Fruit fly (Drosophila melanogaster) whole organism, prepupa: ENCODE measurements around the gene CG7381.

Experiments
- Blimp-1 ChIP-seq: fragments of 200-800 bp; sonication (Bioruptor generic); optimal IDR thresholded peaks from 3 replicates; lab custom pipeline; 2017; ENCODE audit warnings: missing biosample characterization, missing genetic modification characterization, mild to moderate bottlenecking, moderate library complexity, missing genetic modification reagents
- CG10631 ChIP-seq: fragments of 200-800 bp; sonication (Bioruptor generic); optimal IDR thresholded peaks from 2 replicates; lab custom pipeline; 2016; ENCODE audit warnings: missing biosample characterization, missing genetic modification characterization
- CG10669 ChIP-seq: fragments of 200-800 bp; sonication (Bioruptor generic); optimal IDR thresholded peaks from 3 replicates; lab custom pipeline; 2018; ENCODE audit warnings: missing biosample characterization, mild to moderate bottlenecking, missing genetic modification characterization, moderate library complexity
- CG11294 ChIP-seq: fragments of 200-800 bp; sonication (Bioruptor generic); IDR thresholded peaks from 2 replicates; pipeline ENCODE4 v1.3.6; 2022; ENCODE audit warnings: missing biosample characterization, missing genetic modification characterization
- CG11762 ChIP-seq: fragments of 200-800 bp; sonication (Bioruptor generic); optimal IDR thresholded peaks from 3 replicates; lab custom pipeline; 2016; ENCODE audit warnings: missing biosample characterization, missing genetic modification characterization; ENCODE audit not compliant: insufficient read depth
- CG11902 ChIP-seq: fragments of 200-800 bp; sonication (Bioruptor generic); optimal IDR thresholded peaks from 3 replicates; lab custom pipeline; 2016; ENCODE audit warnings: missing biosample characterization, missing genetic modification characterization
- CG15336 ChIP-seq: fragments of 200-800 bp; sonication (Bioruptor generic); IDR thresholded peaks from 2 replicates; pipeline ENCODE4 v1.3.6; 2022; ENCODE audit warnings: missing biosample characterization, missing genetic modification characterization
- CG1621 ChIP-seq: fragments of 200-800 bp; sonication (Bioruptor generic); optimal IDR thresholded peaks from 3 replicates; lab custom pipeline; 2018; ENCODE audit warnings: missing biosample characterization, mild to moderate bottlenecking, missing genetic modification characterization
- CG16779 ChIP-seq: fragments of 200-800 bp; sonication (Bioruptor generic); optimal IDR thresholded peaks from 3 replicates; lab custom pipeline; 2017; ENCODE audit warnings: missing biosample characterization, mild to moderate bottlenecking, missing genetic modification characterization
- CG3032 ChIP-seq: fragments of 200-800 bp; optimal IDR thresholded peaks from 2 replicates; lab custom pipeline; 2019; ENCODE audit warnings: missing biosample characterization, mild to moderate bottlenecking, missing genetic modification characterization, moderate library complexity
- CG31627 ChIP-seq: fragments of 200-800 bp; sonication (Bioruptor generic); optimal IDR thresholded peaks from 3 replicates; lab custom pipeline; 2016; ENCODE audit warnings: missing biosample characterization, missing genetic modification characterization
- CG32006 ChIP-seq: fragments of 200-800 bp; sonication (Bioruptor generic); optimal IDR thresholded peaks from 3 replicates; lab custom pipeline; 2017; ENCODE audit warnings: missing biosample characterization, mild to moderate bottlenecking, missing genetic modification characterization
- CG34406 ChIP-seq: fragments of 200-800 bp; sonication (Bioruptor generic); optimal IDR thresholded peaks from 3 replicates; lab custom pipeline; 2016; ENCODE audit warnings: missing biosample characterization, missing genetic modification characterization
- CG3919 ChIP-seq: fragments of 200-800 bp; sonication (Bioruptor generic); optimal IDR thresholded peaks from 3 replicates; lab custom pipeline; 2016; ENCODE audit warnings: missing biosample characterization, missing genetic modification characterization
- CG6163 ChIP-seq: fragments of 200-800 bp; sonication (Bioruptor generic); IDR thresholded peaks from 3 replicates; pipeline ENCODE4 v1.3.6; 2022; ENCODE audit warnings: missing biosample characterization, missing genetic modification characterization
- CG6276 ChIP-seq: fragments of 200-800 bp; sonication (Bioruptor generic); optimal IDR thresholded peaks from 2 replicates; lab custom pipeline; 2017; ENCODE audit warnings: missing biosample characterization, mild to moderate bottlenecking, missing genetic modification characterization
- CG6808 ChIP-seq: fragments of 200-800 bp; sonication (Bioruptor generic); optimal IDR thresholded peaks from 3 replicates; lab custom pipeline; 2017; ENCODE audit warnings: missing biosample characterization, missing genetic modification characterization, mild to moderate bottlenecking, moderate library complexity, missing genetic modification reagents
- CG7368 ChIP-seq: fragments of 200-800 bp; sonication (Bioruptor generic); optimal IDR thresholded peaks from 3 replicates; lab custom pipeline; 2016; ENCODE audit warnings: missing biosample characterization, missing genetic modification characterization
- CG8119 ChIP-seq: fragments of 200-800 bp; sonication (Bioruptor generic); IDR thresholded peaks from 3 replicates; pipeline ENCODE4 v1.3.6; 2022; ENCODE audit warnings: missing biosample characterization, missing genetic modification characterization
- CG8319 ChIP-seq: fragments of 200-800 bp; sonication (Bioruptor generic); optimal IDR thresholded peaks from 3 replicates; lab custom pipeline; 2016; ENCODE audit warnings: missing biosample characterization, missing genetic modification characterization
- Eip75B ChIP-seq: fragments of 200-800 bp; sonication (Bioruptor generic); optimal IDR thresholded peaks from 3 replicates; lab custom pipeline; 2016; ENCODE audit warnings: missing biosample characterization, missing genetic modification characterization
- Eip78C ChIP-seq: fragments of 200-800 bp; sonication (Bioruptor generic); peaks from one replicate; lab custom pipeline; 2016; ENCODE audit warnings: missing biosample characterization, missing genetic modification characterization
- Eip93F ChIP-seq: fragments of 200-800 bp; sonication (Bioruptor generic); optimal IDR thresholded peaks from 2 replicates; lab custom pipeline; 2016; ENCODE audit warnings: missing biosample characterization, mild to moderate bottlenecking, missing genetic modification characterization
- Gug ChIP-seq: fragments of 200-800 bp; sonication (Bioruptor generic); IDR thresholded peaks from 2 replicates; pipeline ENCODE4 v1.3.6; 2022; ENCODE audit warnings: missing biosample characterization, missing genetic modification characterization
- Hr39 ChIP-seq: fragments of 200-800 bp; sonication (Bioruptor generic); optimal IDR thresholded peaks from 2 replicates; lab custom pipeline; 2016; ENCODE audit warnings: missing biosample characterization, missing genetic modification characterization
- Hr4 ChIP-seq: fragments of 200-800 bp; sonication (Bioruptor generic); optimal IDR thresholded peaks from 3 replicates; lab custom pipeline; 2016; ENCODE audit warnings: missing biosample characterization, missing genetic modification characterization
- Met ChIP-seq: fragments of 200-800 bp; sonication (Bioruptor generic); optimal IDR thresholded peaks from 3 replicates; lab custom pipeline; 2016; ENCODE audit warnings: missing biosample characterization, missing genetic modification characterization
- Smox ChIP-seq: fragments of 200-800 bp; sonication (Bioruptor generic); optimal IDR thresholded peaks from 3 replicates; lab custom pipeline; 2016; ENCODE audit warnings: missing biosample characterization, missing genetic modification characterization
- Sox102F ChIP-seq: fragments of 200-800 bp; sonication (Bioruptor generic); optimal IDR thresholded peaks from 2 replicates; lab custom pipeline; 2016; ENCODE audit warnings: missing biosample characterization, mild to moderate bottlenecking, missing genetic modification characterization
- Sox14 ChIP-seq: fragments of 200-800 bp; sonication (Bioruptor generic); optimal IDR thresholded peaks from 3 replicates; lab custom pipeline; 2016; ENCODE audit warnings: missing biosample characterization, missing genetic modification characterization
- achi ChIP-seq: fragments of 200-800 bp; sonication (Bioruptor generic); optimal IDR thresholded peaks from 3 replicates; lab custom pipeline; 2016; ENCODE audit warnings: missing biosample characterization, missing genetic modification characterization
- acj6 ChIP-seq: fragments of 200-800 bp; sonication (Bioruptor generic); optimal IDR thresholded peaks from 3 replicates; lab custom pipeline; 2016; ENCODE audit warnings: missing biosample characterization, missing genetic modification characterization
- cyc ChIP-seq: fragments of 200-800 bp; sonication (Bioruptor generic); optimal IDR thresholded peaks from 3 replicates; lab custom pipeline; 2016; ENCODE audit warnings: missing biosample characterization, missing genetic modification characterization
- dac ChIP-seq: fragments of 200-800 bp; sonication (Bioruptor generic); optimal IDR thresholded peaks from 2 replicates; lab custom pipeline; 2017; ENCODE audit warnings: missing biosample characterization, mild to moderate bottlenecking, missing genetic modification characterization
- dsx ChIP-seq: fragments of 200-800 bp; optimal IDR thresholded peaks from 3 replicates; lab custom pipeline; 2019; ENCODE audit warnings: missing biosample characterization, mild to moderate bottlenecking, missing genetic modification characterization, moderate library complexity; ENCODE audit not compliant: poor library complexity, severe bottlenecking
- eg ChIP-seq: fragments of 200-800 bp; sonication (Bioruptor generic); IDR thresholded peaks from 3 replicates; pipeline ENCODE4 v1.3.6; 2022; ENCODE audit warnings: missing biosample characterization, missing genetic modification characterization
- esn ChIP-seq: fragments of 200-800 bp; sonication (Bioruptor generic); optimal IDR thresholded peaks from 2 replicates; lab custom pipeline; 2016; ENCODE audit warnings: missing biosample characterization, mild to moderate bottlenecking, missing genetic modification characterization, moderate library complexity
- fd59A ChIP-seq: fragments of 200-800 bp; sonication (Bioruptor generic); optimal IDR thresholded peaks from 2 replicates; lab custom pipeline; 2017; ENCODE audit warnings: missing biosample characterization, mild to moderate bottlenecking, missing genetic modification characterization, missing genetic modification reagents
- lz ChIP-seq: fragments of 200-800 bp; sonication (Bioruptor generic); optimal IDR thresholded peaks from 3 replicates; lab custom pipeline; 2016; ENCODE audit warnings: missing biosample characterization, missing genetic modification characterization
- net ChIP-seq: fragments of 200-800 bp; sonication (Bioruptor generic); optimal IDR thresholded peaks from 3 replicates; lab custom pipeline; 2016; ENCODE audit warnings: missing biosample characterization, missing genetic modification characterization
- salr ChIP-seq, 2 experiments: fragments of 200-800 bp; sonication (Bioruptor generic); optimal IDR thresholded peaks; 3 replicates each; lab custom pipeline; 2016 to 2018; ENCODE audit warnings: missing biosample characterization in 2 of 2, missing genetic modification characterization in 2 of 2, mild to moderate bottlenecking in 1 of 2
- spab ChIP-seq: fragments of 200-800 bp; sonication (Bioruptor generic); optimal IDR thresholded peaks from 2 replicates; lab custom pipeline; 2017; ENCODE audit warnings: missing biosample characterization, mild to moderate bottlenecking, missing genetic modification characterization, missing genetic modification reagents
- svp ChIP-seq: fragments of 200-800 bp; sonication (Bioruptor generic); peaks from one replicate; lab custom pipeline; 2016; ENCODE audit warnings: missing biosample characterization, missing genetic modification characterization
- topi ChIP-seq: fragments of 200-800 bp; sonication (Bioruptor generic); optimal IDR thresholded peaks from 3 replicates; lab custom pipeline; 2016; ENCODE audit warnings: missing biosample characterization, missing genetic modification characterization
- vri ChIP-seq: fragments of 200-800 bp; sonication (Bioruptor generic); optimal IDR thresholded peaks from 3 replicates; lab custom pipeline; 2016; ENCODE audit warnings: missing biosample characterization, mild to moderate bottlenecking, missing genetic modification characterization

Gene CG7381

DNA sequence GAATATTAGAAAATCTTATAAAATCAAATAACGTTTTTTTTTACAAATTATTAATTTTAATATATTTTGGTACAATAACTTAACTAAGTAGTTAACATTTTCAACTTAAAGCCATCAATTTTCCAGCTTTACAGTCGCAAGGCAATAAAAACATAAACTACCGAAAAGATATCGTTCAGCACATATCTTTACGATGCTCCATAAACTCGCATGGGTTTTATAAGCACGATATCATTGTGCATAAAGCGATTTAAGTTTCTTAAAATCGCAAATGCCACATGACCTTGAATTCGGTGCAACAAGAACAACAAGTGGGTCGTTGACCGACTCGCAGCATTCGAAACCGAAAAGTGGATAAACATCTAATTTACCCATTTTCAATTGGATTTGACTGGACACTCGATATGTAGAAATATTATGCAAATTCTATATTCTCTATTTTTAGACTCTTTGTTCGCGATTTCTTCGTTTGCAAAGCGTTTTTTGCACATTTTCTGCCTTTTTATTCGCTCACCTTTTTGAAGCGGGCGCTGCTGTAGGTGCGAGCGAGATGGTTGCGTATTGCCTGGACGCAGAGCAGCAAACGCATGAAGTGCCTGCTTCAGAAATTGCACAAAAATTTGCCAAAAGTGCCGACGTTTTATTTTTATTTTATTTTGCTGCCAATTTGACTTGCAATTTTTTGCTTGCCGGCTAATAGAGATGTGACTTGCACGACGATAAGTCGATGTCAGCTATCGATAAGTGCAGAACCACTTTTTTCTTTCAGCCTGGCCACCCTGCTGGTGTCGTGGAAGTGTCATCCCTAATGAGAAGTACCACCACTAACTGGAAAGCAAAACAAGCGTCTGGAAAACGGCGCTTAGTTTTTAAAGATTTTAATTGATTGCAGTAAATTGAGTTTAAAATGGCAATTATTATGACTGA, 16.1 kb downstream of the CG7381 start, which contains the start of gene Spc25 (continued):
- TF ChIP-seq CG3919 (GFP tag; lab: Kevin White, UChicago), result peak; percentile 25

DNA sequence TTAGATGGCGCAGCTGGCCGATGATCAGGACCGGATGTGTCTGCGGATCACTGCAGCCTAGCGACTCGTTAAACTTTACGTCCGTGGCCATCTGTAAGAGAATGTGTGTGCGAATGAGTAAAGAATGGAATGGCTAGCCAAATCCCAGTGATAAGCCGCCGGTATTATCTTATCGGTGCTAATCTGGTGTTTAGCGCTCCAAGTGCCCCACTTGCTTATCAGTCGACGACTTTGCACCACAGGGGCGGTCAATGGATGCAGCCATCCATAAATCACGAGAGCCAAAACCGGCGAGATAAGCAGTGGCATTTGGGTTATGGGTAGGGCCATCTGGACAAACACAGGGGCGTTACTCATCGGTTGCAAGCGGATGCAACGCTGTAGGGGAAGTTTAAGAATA, 17.0 kb downstream of the CG7381 start:
- TF ChIP-seq Eip78C (GFP tag; lab: Kevin White, UChicago) (peak; percentile 46), acj6 (GFP tag; lab: Kevin White, UChicago) (no peak), esn (GFP tag; lab: Kevin White, UChicago) (no peak), svp (GFP tag; lab: Kevin White, UChicago) (peak; percentile 98), CG3032 (tag; lab: Kevin White, UChicago) (no peak), CG11902 (GFP tag; lab: Kevin White, UChicago) (no peak), CG7368 (GFP tag; lab: Kevin White, UChicago) (no peak), Gug (GFP tag; lab: Robert Waterston, UW) (no peak), vri (GFP tag; lab: Kevin White, UChicago) (peak; percentile 31)

DNA sequence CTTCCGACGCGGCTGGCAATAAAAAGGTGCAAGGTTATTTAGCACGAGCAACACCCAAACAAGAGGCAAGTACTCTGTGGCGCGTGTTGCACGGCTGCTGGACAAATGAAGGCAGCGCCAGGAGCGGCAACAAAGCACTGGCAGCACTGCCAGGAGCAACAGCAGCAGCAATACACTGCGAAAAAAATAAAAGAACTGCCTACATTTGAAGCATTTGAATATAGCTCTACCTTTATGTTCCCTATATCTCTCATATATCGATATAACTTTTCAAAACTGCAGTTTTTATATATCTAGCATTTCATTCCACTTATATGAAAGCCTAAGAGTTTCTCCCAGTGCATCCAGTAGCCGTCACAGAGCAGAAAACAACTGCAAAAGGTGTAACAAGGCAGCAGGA, 19.9 kb downstream of the CG7381 start:
- peak; percentile 10 for TF ChIP-seq fd59A (GFP tag; lab: Kevin White, UChicago)
- TF ChIP-seq dsx (GFP tag; lab: Kevin White, UChicago), result peak; percentile 23
- TF ChIP-seq CG15336 (GFP tag; lab: Robert Waterston, UW), result no peak
- no peak for TF ChIP-seq Smox (GFP tag; lab: Kevin White, UChicago)
- no peak for TF ChIP-seq net
- peak; percentile 17 for TF ChIP-seq CG6808 (GFP tag; lab: Kevin White, UChicago)
- peak; percentile 66; the same call in 2 of the 3 replicates for TF ChIP-seq CG6163
- TF ChIP-seq achi (GFP tag; lab: Kevin White, UChicago), result peak; percentile 2
- TF ChIP-seq spab (GFP tag; lab: Kevin White, UChicago), result peak; percentile 36
- TF ChIP-seq CG3919 (GFP tag; lab: Kevin White, UChicago), result peak; percentile 30
- peak; percentile 15 for TF ChIP-seq Sox14 (GFP tag; lab: Kevin White, UChicago)
- peak; percentile 40 for TF ChIP-seq CG3032 (tag; lab: Kevin White, UChicago)
- no peak for TF ChIP-seq CG11902 (GFP tag; lab: Kevin White, UChicago)
- TF ChIP-seq Eip75B, result peak; percentile 19
- TF ChIP-seq salr (GFP tag; optimal IDR thresholded peaks at IDR 0.05; lab: Kevin White, UChicago), result no peak
- no peak for TF ChIP-seq CG8319
- no peak for TF ChIP-seq Eip93F
- TF ChIP-seq CG16779 (tag; lab: Kevin White, UChicago), result no peak
- no peak for TF ChIP-seq Blimp-1 (GFP tag; lab: Kevin White, UChicago)
- no peak for TF ChIP-seq CG11294 (GFP tag; lab: Robert Waterston, UW)
- no peak for TF ChIP-seq CG6276 (GFP tag; lab: Kevin White, UChicago)
- no peak for TF ChIP-seq CG11762 (GFP tag; lab: Kevin White, UChicago)
- TF ChIP-seq CG32006 (GFP tag; lab: Kevin White, UChicago), result peak; percentile 27
- no peak for TF ChIP-seq CG34406 (GFP tag; lab: Kevin White, UChicago)
- peak; percentile 26 for TF ChIP-seq topi (GFP tag; lab: Kevin White, UChicago)
- no peak for TF ChIP-seq CG1621
- TF ChIP-seq CG10669 (GFP tag; lab: Kevin White, UChicago), result no peak
- 0 out of 3 replicates have a peak, but pooled peaks have one; percentile 34 for TF ChIP-seq CG8119 (GFP tag; lab: Robert Waterston, UW)
- TF ChIP-seq cyc (GFP tag; lab: Kevin White, UChicago), result peak; percentile 6
- no peak for TF ChIP-seq Gug (GFP tag; lab: Robert Waterston, UW)
- TF ChIP-seq CG10631 (GFP tag; lab: Kevin White, UChicago), result peak; percentile 25
- peak; percentile 24 for TF ChIP-seq Hr4
- TF ChIP-seq Sox102F (GFP tag; lab: Kevin White, UChicago), result no peak
- TF ChIP-seq Eip78C (GFP tag; lab: Kevin White, UChicago), result peak; percentile 66
- TF ChIP-seq Met, result peak; percentile 16
- TF ChIP-seq CG31627 (GFP tag; lab: Kevin White, UChicago), result peak; percentile 33
- peak; percentile 54 for TF ChIP-seq svp (GFP tag; lab: Kevin White, UChicago)
- TF ChIP-seq lz, result peak; percentile 29
- TF ChIP-seq dac (GFP tag; lab: Kevin White, UChicago), result no peak
- peak; percentile 35 for TF ChIP-seq Hr39 (GFP tag; lab: Kevin White, UChicago)
- no peak for TF ChIP-seq eg (GFP tag; lab: Robert Waterston, UW)
